Fruit fly (Drosophila melanogaster) whole organism, prepupa: Measurements from ENCODE around the gene CG18294.

Experiments
- Blimp-1 ChIP-seq: fragments of 200-800 bp; sonication (Bioruptor generic); optimal IDR thresholded peaks from 3 replicates; lab custom pipeline; 2017; ENCODE audit warnings: missing biosample characterization, missing genetic modification characterization, mild to moderate bottlenecking, moderate library complexity, missing genetic modification reagents
- CG10631 ChIP-seq: fragments of 200-800 bp; sonication (Bioruptor generic); optimal IDR thresholded peaks from 2 replicates; lab custom pipeline; 2016; ENCODE audit warnings: missing biosample characterization, missing genetic modification characterization
- CG10669 ChIP-seq: fragments of 200-800 bp; sonication (Bioruptor generic); optimal IDR thresholded peaks from 3 replicates; lab custom pipeline; 2018; ENCODE audit warnings: missing biosample characterization, mild to moderate bottlenecking, missing genetic modification characterization, moderate library complexity
- CG11294 ChIP-seq: fragments of 200-800 bp; sonication (Bioruptor generic); IDR thresholded peaks from 2 replicates; pipeline ENCODE4 v1.3.6; 2022; ENCODE audit warnings: missing biosample characterization, missing genetic modification characterization
- CG11762 ChIP-seq: fragments of 200-800 bp; sonication (Bioruptor generic); optimal IDR thresholded peaks from 3 replicates; lab custom pipeline; 2016; ENCODE audit warnings: missing biosample characterization, missing genetic modification characterization; ENCODE audit not compliant: insufficient read depth
- CG15336 ChIP-seq: fragments of 200-800 bp; sonication (Bioruptor generic); IDR thresholded peaks from 2 replicates; pipeline ENCODE4 v1.3.6; 2022; ENCODE audit warnings: missing biosample characterization, missing genetic modification characterization
- CG1621 ChIP-seq: fragments of 200-800 bp; sonication (Bioruptor generic); optimal IDR thresholded peaks from 3 replicates; lab custom pipeline; 2018; ENCODE audit warnings: missing biosample characterization, mild to moderate bottlenecking, missing genetic modification characterization
- CG16779 ChIP-seq: fragments of 200-800 bp; sonication (Bioruptor generic); optimal IDR thresholded peaks from 3 replicates; lab custom pipeline; 2017; ENCODE audit warnings: missing biosample characterization, mild to moderate bottlenecking, missing genetic modification characterization
- CG3032 ChIP-seq: fragments of 200-800 bp; optimal IDR thresholded peaks from 2 replicates; lab custom pipeline; 2019; ENCODE audit warnings: missing biosample characterization, mild to moderate bottlenecking, missing genetic modification characterization, moderate library complexity
- CG31627 ChIP-seq: fragments of 200-800 bp; sonication (Bioruptor generic); optimal IDR thresholded peaks from 3 replicates; lab custom pipeline; 2016; ENCODE audit warnings: missing biosample characterization, missing genetic modification characterization
- CG32006 ChIP-seq: fragments of 200-800 bp; sonication (Bioruptor generic); optimal IDR thresholded peaks from 3 replicates; lab custom pipeline; 2017; ENCODE audit warnings: missing biosample characterization, mild to moderate bottlenecking, missing genetic modification characterization
- CG34406 ChIP-seq: fragments of 200-800 bp; sonication (Bioruptor generic); optimal IDR thresholded peaks from 3 replicates; lab custom pipeline; 2016; ENCODE audit warnings: missing biosample characterization, missing genetic modification characterization
- CG3919 ChIP-seq: fragments of 200-800 bp; sonication (Bioruptor generic); optimal IDR thresholded peaks from 3 replicates; lab custom pipeline; 2016; ENCODE audit warnings: missing biosample characterization, missing genetic modification characterization
- CG4318 ChIP-seq: fragments of 200-800 bp; sonication (Bioruptor generic); optimal IDR thresholded peaks from 3 replicates; lab custom pipeline; 2017; ENCODE audit warnings: missing biosample characterization, mild to moderate bottlenecking, missing genetic modification characterization
- CG6163 ChIP-seq: fragments of 200-800 bp; sonication (Bioruptor generic); IDR thresholded peaks from 3 replicates; pipeline ENCODE4 v1.3.6; 2022; ENCODE audit warnings: missing biosample characterization, missing genetic modification characterization
- CG6276 ChIP-seq: fragments of 200-800 bp; sonication (Bioruptor generic); optimal IDR thresholded peaks from 2 replicates; lab custom pipeline; 2017; ENCODE audit warnings: missing biosample characterization, mild to moderate bottlenecking, missing genetic modification characterization
- CG6792 ChIP-seq: fragments of 200-800 bp; sonication (Bioruptor generic); optimal IDR thresholded peaks from 3 replicates; lab custom pipeline; 2016; ENCODE audit warnings: missing biosample characterization, missing genetic modification characterization
- CG7368 ChIP-seq: fragments of 200-800 bp; sonication (Bioruptor generic); optimal IDR thresholded peaks from 3 replicates; lab custom pipeline; 2016; ENCODE audit warnings: missing biosample characterization, missing genetic modification characterization
- CG8119 ChIP-seq: fragments of 200-800 bp; sonication (Bioruptor generic); IDR thresholded peaks from 3 replicates; pipeline ENCODE4 v1.3.6; 2022; ENCODE audit warnings: missing biosample characterization, missing genetic modification characterization
- CG8319 ChIP-seq: fragments of 200-800 bp; sonication (Bioruptor generic); optimal IDR thresholded peaks from 3 replicates; lab custom pipeline; 2016; ENCODE audit warnings: missing biosample characterization, missing genetic modification characterization
- Eip75B ChIP-seq: fragments of 200-800 bp; sonication (Bioruptor generic); optimal IDR thresholded peaks from 3 replicates; lab custom pipeline; 2016; ENCODE audit warnings: missing biosample characterization, missing genetic modification characterization
- Eip78C ChIP-seq: fragments of 200-800 bp; sonication (Bioruptor generic); peaks from one replicate; lab custom pipeline; 2016; ENCODE audit warnings: missing biosample characterization, missing genetic modification characterization
- Ets21C ChIP-seq: fragments of 200-800 bp; sonication (Bioruptor generic); optimal IDR thresholded peaks from 3 replicates; lab custom pipeline; 2016; ENCODE audit warnings: missing biosample characterization, missing genetic modification characterization
- Hr38 ChIP-seq: sonication (Bioruptor generic); optimal IDR thresholded peaks from 2 replicates; lab custom pipeline; 2016; ENCODE audit warnings: missing biosample characterization, missing genetic modification characterization
- Hr39 ChIP-seq: fragments of 200-800 bp; sonication (Bioruptor generic); optimal IDR thresholded peaks from 2 replicates; lab custom pipeline; 2016; ENCODE audit warnings: missing biosample characterization, missing genetic modification characterization
- Hr4 ChIP-seq: fragments of 200-800 bp; sonication (Bioruptor generic); optimal IDR thresholded peaks from 3 replicates; lab custom pipeline; 2016; ENCODE audit warnings: missing biosample characterization, missing genetic modification characterization
- Met ChIP-seq: fragments of 200-800 bp; sonication (Bioruptor generic); optimal IDR thresholded peaks from 3 replicates; lab custom pipeline; 2016; ENCODE audit warnings: missing biosample characterization, missing genetic modification characterization
- OdsH ChIP-seq: fragments of 200-800 bp; sonication (Bioruptor generic); optimal IDR thresholded peaks from 3 replicates; lab custom pipeline; 2016; ENCODE audit warnings: missing biosample characterization, missing genetic modification characterization
- Sox102F ChIP-seq: fragments of 200-800 bp; sonication (Bioruptor generic); optimal IDR thresholded peaks from 2 replicates; lab custom pipeline; 2016; ENCODE audit warnings: missing biosample characterization, mild to moderate bottlenecking, missing genetic modification characterization
- Sox14 ChIP-seq: fragments of 200-800 bp; sonication (Bioruptor generic); optimal IDR thresholded peaks from 3 replicates; lab custom pipeline; 2016; ENCODE audit warnings: missing biosample characterization, missing genetic modification characterization
- Sox15 ChIP-seq: fragments of 200-800 bp; sonication (Bioruptor generic); optimal IDR thresholded peaks from 3 replicates; lab custom pipeline; 2016; ENCODE audit warnings: missing biosample characterization, missing genetic modification characterization
- achi ChIP-seq: fragments of 200-800 bp; sonication (Bioruptor generic); optimal IDR thresholded peaks from 3 replicates; lab custom pipeline; 2016; ENCODE audit warnings: missing biosample characterization, missing genetic modification characterization
- acj6 ChIP-seq: fragments of 200-800 bp; sonication (Bioruptor generic); optimal IDR thresholded peaks from 3 replicates; lab custom pipeline; 2016; ENCODE audit warnings: missing biosample characterization, missing genetic modification characterization
- cyc ChIP-seq: fragments of 200-800 bp; sonication (Bioruptor generic); optimal IDR thresholded peaks from 3 replicates; lab custom pipeline; 2016; ENCODE audit warnings: missing biosample characterization, missing genetic modification characterization
- dac ChIP-seq: fragments of 200-800 bp; sonication (Bioruptor generic); optimal IDR thresholded peaks from 2 replicates; lab custom pipeline; 2017; ENCODE audit warnings: missing biosample characterization, mild to moderate bottlenecking, missing genetic modification characterization
- dsx ChIP-seq: fragments of 200-800 bp; optimal IDR thresholded peaks from 3 replicates; lab custom pipeline; 2019; ENCODE audit warnings: missing biosample characterization, mild to moderate bottlenecking, missing genetic modification characterization, moderate library complexity; ENCODE audit not compliant: poor library complexity, severe bottlenecking
- eg ChIP-seq: fragments of 200-800 bp; sonication (Bioruptor generic); IDR thresholded peaks from 3 replicates; pipeline ENCODE4 v1.3.6; 2022; ENCODE audit warnings: missing biosample characterization, missing genetic modification characterization
- fd59A ChIP-seq: fragments of 200-800 bp; sonication (Bioruptor generic); optimal IDR thresholded peaks from 2 replicates; lab custom pipeline; 2017; ENCODE audit warnings: missing biosample characterization, mild to moderate bottlenecking, missing genetic modification characterization, missing genetic modification reagents
- fd85E ChIP-seq: fragments of 200-800 bp; sonication (Bioruptor generic); optimal IDR thresholded peaks from 3 replicates; lab custom pipeline; 2016; ENCODE audit warnings: missing biosample characterization, missing genetic modification characterization
- fkh ChIP-seq: fragments of 200-800 bp; sonication (Bioruptor generic); optimal IDR thresholded peaks from 3 replicates; lab custom pipeline; 2017; ENCODE audit warnings: missing biosample characterization, mild to moderate bottlenecking, missing genetic modification characterization, moderate library complexity
- lz ChIP-seq: fragments of 200-800 bp; sonication (Bioruptor generic); optimal IDR thresholded peaks from 3 replicates; lab custom pipeline; 2016; ENCODE audit warnings: missing biosample characterization, missing genetic modification characterization
- net ChIP-seq: fragments of 200-800 bp; sonication (Bioruptor generic); optimal IDR thresholded peaks from 3 replicates; lab custom pipeline; 2016; ENCODE audit warnings: missing biosample characterization, missing genetic modification characterization
- pdm3 ChIP-seq: fragments of 200-800 bp; sonication (Bioruptor generic); optimal IDR thresholded peaks from 3 replicates; lab custom pipeline; 2016; ENCODE audit warnings: missing biosample characterization, missing genetic modification characterization
- salr ChIP-seq, 2 experiments: fragments of 200-800 bp; sonication (Bioruptor generic); optimal IDR thresholded peaks; 3 replicates each; lab custom pipeline; 2016 to 2018; ENCODE audit warnings: missing biosample characterization in 2 of 2, missing genetic modification characterization in 2 of 2, mild to moderate bottlenecking in 1 of 2
- ss ChIP-seq, 2 experiments: fragments of 200-800 bp; sonication (Bioruptor generic); optimal IDR thresholded peaks; 2 replicates in 1 of 2; 3 replicates in 1 of 2; lab custom pipeline; 2017 to 2018; ENCODE audit warnings: mild to moderate bottlenecking in 2 of 2, missing biosample characterization in 2 of 2, missing genetic modification characterization in 2 of 2, moderate library complexity in 1 of 2
- svp ChIP-seq: fragments of 200-800 bp; sonication (Bioruptor generic); peaks from one replicate; lab custom pipeline; 2016; ENCODE audit warnings: missing biosample characterization, missing genetic modification characterization
- vri ChIP-seq: fragments of 200-800 bp; sonication (Bioruptor generic); optimal IDR thresholded peaks from 3 replicates; lab custom pipeline; 2016; ENCODE audit warnings: missing biosample characterization, mild to moderate bottlenecking, missing genetic modification characterization

CG18294 gene

DNA sequence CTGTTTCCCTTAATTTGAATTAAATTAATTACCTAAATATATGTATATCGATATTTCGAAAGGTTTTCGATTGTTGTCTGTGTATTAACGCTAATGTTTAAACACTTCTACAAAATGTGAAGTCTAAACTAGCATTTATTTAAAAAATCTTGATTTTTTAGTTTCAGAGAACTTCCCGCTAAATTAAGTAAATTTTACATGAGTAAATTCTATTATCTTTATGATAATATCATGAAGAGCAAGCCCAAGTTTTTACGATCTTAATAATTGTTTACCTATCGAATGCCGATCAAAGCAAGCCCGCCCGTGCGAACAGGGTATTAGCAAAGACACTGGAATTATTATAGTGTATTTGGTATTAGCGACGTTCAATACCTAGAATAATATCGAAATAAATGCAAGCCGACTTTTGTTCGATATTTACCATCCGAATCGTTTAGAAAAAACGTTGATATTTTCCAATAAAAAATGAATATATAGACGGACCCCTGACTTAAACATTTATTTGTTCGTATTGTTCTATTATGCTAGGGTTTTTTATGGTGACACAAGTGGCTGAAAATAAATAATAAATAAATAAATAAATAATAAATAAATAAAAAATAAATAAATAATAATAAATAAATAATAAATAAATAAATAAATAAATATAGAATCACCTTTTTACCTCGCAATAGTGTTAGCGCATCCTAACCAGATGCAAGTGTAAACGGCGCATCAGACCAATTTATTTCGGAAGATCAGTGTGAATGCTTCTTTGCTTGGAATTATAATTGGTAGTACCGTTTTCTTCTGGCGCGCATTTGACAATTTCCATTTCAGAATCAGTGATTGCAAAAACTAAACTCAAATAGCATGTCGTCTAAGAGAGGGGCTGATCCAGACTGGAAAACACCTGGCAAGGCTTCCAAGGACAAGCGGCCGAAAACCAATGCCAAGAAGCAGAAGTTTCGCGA is 28.7 kb downstream of the CG18294 start, which contains the start of the genes CG33062 and Chd3 (continued):
- TF ChIP-seq vri (no peak), acj6 (peak; percentile 6), Eip75B (GFP tag; lab: Kevin White, UChicago) (no peak), Hr38 (GFP tag; lab: Kevin White, UChicago) (no peak), Ets21C (GFP tag; lab: Kevin White, UChicago) (no peak), net (GFP tag; lab: Kevin White, UChicago) (no peak), CG6792 (GFP tag; lab: Kevin White, UChicago) (no peak), Hr4 (GFP tag; lab: Kevin White, UChicago) (no peak)
- TF ChIP-seq, all 60 proteins: peak for 10

dm6 chr3L:19444092-19444491 is 31.3 kb downstream of the CG18294 start:
- TF ChIP-seq CG6163 (GFP tag; lab: Robert Waterston, UW) (0 out of 3 replicates have a peak, but pooled peaks have one; percentile 28), net (GFP tag; lab: Kevin White, UChicago) (no peak), Sox14 (GFP tag; lab: Kevin White, UChicago) (peak; percentile 28), acj6 (peak; percentile 32), fkh (no peak), eg (0 out of 3 replicates have a peak, but pooled peaks have one; percentile 27), CG3919 (GFP tag; lab: Kevin White, UChicago) (peak; percentile 34), Hr4 (GFP tag; lab: Kevin White, UChicago) (no peak), CG10669 (GFP tag; lab: Kevin White, UChicago) (peak; percentile 28), dsx (GFP tag; lab: Kevin White, UChicago) (no peak), CG3032 (tag; lab: Kevin White, UChicago) (no peak), Blimp-1 (no peak), svp (peak; percentile 59), CG7368 (GFP tag; lab: Kevin White, UChicago) (no peak), Hr39 (GFP tag; lab: Kevin White, UChicago) (peak; percentile 48), Sox15 (GFP tag; lab: Kevin White, UChicago) (peak; percentile 15), Met (peak; percentile 24), salr (GFP tag; optimal IDR thresholded peaks at IDR 0.05; lab: Kevin White, UChicago) (no peak), fd85E (GFP tag; lab: Kevin White, UChicago) (no peak), cyc (GFP tag; lab: Kevin White, UChicago) (peak; percentile 46), CG1621 (tag; lab: Kevin White, UChicago) (peak; percentile 13), Sox102F (GFP tag; lab: Kevin White, UChicago) (peak; percentile 4), Ets21C (GFP tag; lab: Kevin White, UChicago) (peak; percentile 2), ss (GFP tag; optimal IDR thresholded peaks at IDR 0.05; lab: Kevin White, UChicago) (no peak), CG11294 (GFP tag; lab: Robert Waterston, UW) (no peak), CG4318 (GFP tag; lab: Kevin White, UChicago) (no peak), CG8319 (GFP tag; lab: Kevin White, UChicago) (peak; percentile 18), CG32006 (GFP tag; lab: Kevin White, UChicago) (peak; percentile 19), CG11762 (no peak), CG34406 (GFP tag; lab: Kevin White, UChicago) (no peak), CG8119 (0 out of 3 replicates have a peak, but pooled peaks have one; percentile 13), CG16779 (no peak), OdsH (GFP tag; lab: Kevin White, UChicago) (peak; percentile 19), pdm3 (GFP tag; lab: Kevin White, UChicago) (peak; percentile 17), Eip75B (GFP tag; lab: Kevin White, UChicago) (no peak), lz (GFP tag; lab: Kevin White, UChicago) (peak; percentile 32), CG10631 (no peak), CG15336 (GFP tag; lab: Robert Waterston, UW) (no peak), Hr38 (GFP tag; lab: Kevin White, UChicago) (no peak), achi (GFP tag; lab: Kevin White, UChicago) (peak; percentile 22), CG6276 (GFP tag; lab: Kevin White, UChicago) (no peak), dac (GFP tag; lab: Kevin White, UChicago) (no peak), CG31627 (peak; percentile 46), Eip78C (GFP tag; lab: Kevin White, UChicago) (peak; percentile 51), fd59A (GFP tag; lab: Kevin White, UChicago) (no peak)
